Fruit fly (Drosophila melanogaster) whole organism, embryonic: ENCODE data around the gene tyf.
A peak's percentile ranks its signal among the peaks of the same experiment; 100 is the strongest.

Source experiments
- Abd-B ChIP-seq: fragments of 200-800 bp; sonication (Bioruptor generic); optimal IDR thresholded peaks from 2 replicates; lab custom pipeline; 2018; ENCODE audit warnings: missing biosample characterization, mild to moderate bottlenecking, missing genetic modification characterization, moderate library complexity
- CG11504 ChIP-seq: fragments of 200-800 bp; sonication (Bioruptor generic); optimal IDR thresholded peaks from 3 replicates; lab custom pipeline; 2019; ENCODE audit warnings: missing biosample characterization, mild to moderate bottlenecking, missing genetic modification characterization, moderate library complexity
- CG11560 ChIP-seq: fragments of 200-800 bp; sonication (Bioruptor generic); IDR thresholded peaks from 3 replicates; pipeline ENCODE4 v1.3.6; 2022; ENCODE audit warnings: missing biosample characterization, missing genetic modification characterization
- CG11696 ChIP-seq: fragments of 200-800 bp; sonication (Bioruptor generic); IDR thresholded peaks from 2 replicates; pipeline ENCODE4 v1.3.6; 2022; ENCODE audit warnings: missing biosample characterization, missing genetic modification characterization
- CG13624 ChIP-seq: fragments of 200-800 bp; sonication (Bioruptor generic); optimal IDR thresholded peaks from 2 replicates; lab custom pipeline; 2016; ENCODE audit warnings: missing biosample characterization, missing genetic modification characterization
- CG14014 ChIP-seq: fragments of 200-800 bp; sonication (Bioruptor generic); IDR thresholded peaks from 2 replicates; pipeline ENCODE4 v1.3.6; 2022; ENCODE audit warnings: missing biosample characterization, missing genetic modification characterization
- CG14441 ChIP-seq: fragments of 200-800 bp; sonication (Bioruptor generic); IDR thresholded peaks from 2 replicates; pipeline ENCODE4 v1.3.6; 2022; ENCODE audit warnings: missing biosample characterization, missing genetic modification characterization
- CG16815 ChIP-seq: fragments of 200-800 bp; sonication (Bioruptor generic); optimal IDR thresholded peaks from 3 replicates; lab custom pipeline; 2017; ENCODE audit warnings: missing biosample characterization, mild to moderate bottlenecking, missing genetic modification characterization
- CG2120 ChIP-seq: fragments of 200-800 bp; sonication (Bioruptor generic); optimal IDR thresholded peaks from 3 replicates; lab custom pipeline; 2016; ENCODE audit warnings: missing biosample characterization, missing genetic modification characterization
- CG6689 ChIP-seq: fragments of 200-800 bp; sonication (Bioruptor generic); IDR thresholded peaks from 2 replicates; pipeline ENCODE4 v1.3.6; 2022; ENCODE audit warnings: missing biosample characterization, missing genetic modification characterization
- CG6765 ChIP-seq: fragments of 200-800 bp; sonication (Bioruptor generic); optimal IDR thresholded peaks from 3 replicates; lab custom pipeline; 2017; ENCODE audit warnings: missing biosample characterization, mild to moderate bottlenecking, missing genetic modification characterization
- CG6791 ChIP-seq: fragments of 200-800 bp; sonication (Bioruptor generic); IDR thresholded peaks from 3 replicates; pipeline ENCODE4 v1.3.6; 2022; ENCODE audit warnings: missing biosample characterization, missing genetic modification characterization; ENCODE audit not compliant: partially characterized antibody
- CG9215 ChIP-seq: fragments of 200-800 bp; sonication (Bioruptor generic); IDR thresholded peaks from 2 replicates; pipeline ENCODE4 v1.3.6; 2022; ENCODE audit warnings: missing biosample characterization, missing genetic modification characterization
- CG9437 ChIP-seq: fragments of 200-800 bp; sonication (Bioruptor generic); optimal IDR thresholded peaks from 2 replicates; lab custom pipeline; 2018; ENCODE audit warnings: missing biosample characterization, mild to moderate bottlenecking, missing genetic modification characterization
- Dbx ChIP-seq: fragments of 200-800 bp; sonication (Bioruptor generic); IDR thresholded peaks from 3 replicates; pipeline ENCODE4 v1.3.6; 2022; ENCODE audit warnings: missing biosample characterization, missing genetic modification characterization
- Drgx ChIP-seq: fragments of 200-800 bp; sonication (Bioruptor generic); IDR thresholded peaks from 2 replicates; pipeline ENCODE4 v1.3.6; 2022; ENCODE audit warnings: missing biosample characterization, missing genetic modification characterization
- HHEX ChIP-seq: fragments of 200-800 bp; sonication (Bioruptor generic); optimal IDR thresholded peaks from 3 replicates; lab custom pipeline; 2017; ENCODE audit warnings: missing biosample characterization, mild to moderate bottlenecking, missing genetic modification characterization, missing genetic modification reagents
- Hmx ChIP-seq: fragments of 200-800 bp; sonication (Bioruptor generic); optimal IDR thresholded peaks from 2 replicates; lab custom pipeline; 2016; ENCODE audit warnings: missing biosample characterization, missing genetic modification characterization
- Hr51 ChIP-seq, 2 experiments: fragments of 200-800 bp; sonication (Bioruptor generic); optimal IDR thresholded peaks; 2 replicates in 1 of 2; 3 replicates in 1 of 2; lab custom pipeline; 2016 to 2018; ENCODE audit warnings: missing biosample characterization in 2 of 2, missing genetic modification characterization in 2 of 2, mild to moderate bottlenecking in 1 of 2, moderate library complexity in 1 of 2
- Jarid2 ChIP-seq: fragments of 200-800 bp; sonication (Bioruptor generic); optimal IDR thresholded peaks from 3 replicates; lab custom pipeline; 2017; ENCODE audit warnings: mild to moderate bottlenecking, missing biosample characterization, missing genetic modification reagents, missing genetic modification characterization
- Med ChIP-seq: fragments of 200-800 bp; sonication (Bioruptor generic); peaks from one replicate; lab custom pipeline; 2016; ENCODE audit warnings: missing biosample characterization, missing genetic modification characterization, mild to moderate bottlenecking, inconsistent platforms, moderate library complexity
- Meics ChIP-seq: fragments of 200-800 bp; sonication (Bioruptor generic); optimal IDR thresholded peaks from 2 replicates; lab custom pipeline; 2017; ENCODE audit warnings: missing biosample characterization, mild to moderate bottlenecking, missing genetic modification characterization
- NK7.1 ChIP-seq: fragments of 200-800 bp; sonication (Bioruptor generic); optimal IDR thresholded peaks from 3 replicates; lab custom pipeline; 2016; ENCODE audit warnings: missing biosample characterization, missing genetic modification characterization
- Nf-YB ChIP-seq: fragments of 200-800 bp; sonication (Bioruptor generic); optimal IDR thresholded peaks from 3 replicates; lab custom pipeline; 2019; ENCODE audit warnings: missing biosample characterization, mild to moderate bottlenecking, missing genetic modification characterization, moderate library complexity
- NfI ChIP-seq: fragments of 200-800 bp; sonication (Bioruptor generic); optimal IDR thresholded peaks from 3 replicates; lab custom pipeline; 2018; ENCODE audit warnings: missing biosample characterization, mild to moderate bottlenecking, missing genetic modification characterization, moderate library complexity
- Rfx ChIP-seq: fragments of 200-800 bp; sonication (Bioruptor generic); IDR thresholded peaks from 2 replicates; pipeline ENCODE4 v1.3.6; 2022; ENCODE audit warnings: missing biosample characterization, missing genetic modification characterization
- Xrp1 ChIP-seq: fragments of 200-800 bp; sonication (Bioruptor generic); IDR thresholded peaks from 2 replicates; pipeline ENCODE4 v1.3.6; 2022; ENCODE audit warnings: missing biosample characterization, missing genetic modification characterization
- ato ChIP-seq: fragments of 200-800 bp; sonication (Bioruptor generic); IDR thresholded peaks from 2 replicates; pipeline ENCODE4 v1.3.6; 2022; ENCODE audit warnings: missing biosample characterization, missing genetic modification characterization; ENCODE audit not compliant: partially characterized antibody
- cas ChIP-seq: fragments of 200-800 bp; sonication (Bioruptor generic); IDR thresholded peaks from 2 replicates; pipeline ENCODE4 v1.3.6; 2022; ENCODE audit warnings: missing biosample characterization, missing genetic modification characterization
- da ChIP-seq: fragments of 200-800 bp; sonication (Bioruptor generic); optimal IDR thresholded peaks from 2 replicates; lab custom pipeline; 2016; ENCODE audit warnings: missing biosample characterization, missing genetic modification characterization
- dmrt99B ChIP-seq: fragments of 200-800 bp; sonication (Bioruptor generic); optimal IDR thresholded peaks from 2 replicates; lab custom pipeline; 2018; ENCODE audit warnings: missing biosample characterization, mild to moderate bottlenecking, missing genetic modification characterization, moderate library complexity
- dysf ChIP-seq: fragments of 200-800 bp; sonication (Bioruptor generic); IDR thresholded peaks from 3 replicates; pipeline ENCODE4 v1.3.6; 2022; ENCODE audit warnings: missing biosample characterization, missing genetic modification characterization
- ewg ChIP-seq: fragments of 200-800 bp; sonication (Bioruptor generic); optimal IDR thresholded peaks from 3 replicates; lab custom pipeline; 2017; ENCODE audit warnings: mild to moderate bottlenecking, missing biosample characterization, missing genetic modification reagents, missing genetic modification characterization
- gcm2 ChIP-seq: fragments of 200-800 bp; sonication (Bioruptor generic); optimal IDR thresholded peaks from 2 replicates; lab custom pipeline; 2016; ENCODE audit warnings: missing biosample characterization, missing genetic modification characterization
- gem ChIP-seq: fragments of 200-800 bp; sonication (Bioruptor generic); optimal IDR thresholded peaks from 2 replicates; lab custom pipeline; 2019; ENCODE audit warnings: missing biosample characterization, mild to moderate bottlenecking, missing genetic modification characterization, moderate library complexity
- hbn ChIP-seq: fragments of 200-800 bp; sonication (Bioruptor generic); IDR thresholded peaks from 2 replicates; pipeline ENCODE4 v1.3.6; 2022; ENCODE audit warnings: missing biosample characterization, missing genetic modification characterization; ENCODE audit not compliant: partially characterized antibody
- ind ChIP-seq: fragments of 200-800 bp; sonication (Bioruptor generic); optimal IDR thresholded peaks from 3 replicates; lab custom pipeline; 2016; ENCODE audit warnings: missing biosample characterization, missing genetic modification characterization
- ken ChIP-seq: fragments of 200-800 bp; sonication (Bioruptor generic); IDR thresholded peaks from 3 replicates; pipeline ENCODE4 v1.3.6; 2022; ENCODE audit warnings: missing biosample characterization, missing genetic modification characterization
- lab ChIP-seq: fragments of 200-800 bp; sonication (Bioruptor generic); optimal IDR thresholded peaks from 3 replicates; lab custom pipeline; 2017; ENCODE audit warnings: missing biosample characterization, missing genetic modification characterization, mild to moderate bottlenecking, moderate library complexity, missing genetic modification reagents
- odd ChIP-seq: fragments of 200-800 bp; sonication (Bioruptor generic); optimal IDR thresholded peaks from 2 replicates; lab custom pipeline; 2017; ENCODE audit warnings: missing biosample characterization, mild to moderate bottlenecking, missing genetic modification characterization
- onecut ChIP-seq: fragments of 200-800 bp; sonication (Bioruptor generic); IDR thresholded peaks from 2 replicates; pipeline ENCODE4 v1.3.6; 2022; ENCODE audit warnings: missing biosample characterization, missing genetic modification characterization
- pfk ChIP-seq: fragments of 200-800 bp; sonication (Bioruptor generic); optimal IDR thresholded peaks from 2 replicates; lab custom pipeline; 2018; ENCODE audit warnings: missing biosample characterization, mild to moderate bottlenecking, missing genetic modification characterization, moderate library complexity
- pho ChIP-seq: fragments of 200-800 bp; sonication (Bioruptor generic); optimal IDR thresholded peaks from 2 replicates; lab custom pipeline; 2016; ENCODE audit warnings: missing biosample characterization, missing genetic modification characterization
- row ChIP-seq: fragments of 200-800 bp; sonication (Bioruptor generic); IDR thresholded peaks from 3 replicates; pipeline ENCODE4 v1.3.6; 2022; ENCODE audit warnings: missing biosample characterization, missing genetic modification characterization
- sens ChIP-seq: fragments of 200-800 bp; sonication (Bioruptor generic); peaks from one replicate; lab custom pipeline; 2016; ENCODE audit warnings: missing biosample characterization, missing genetic modification characterization
- slou ChIP-seq: fragments of 200-800 bp; sonication (Bioruptor generic); optimal IDR thresholded peaks from 3 replicates; lab custom pipeline; 2016; ENCODE audit warnings: missing biosample characterization, missing genetic modification characterization
- stc ChIP-seq: fragments of 200-800 bp; sonication (Bioruptor generic); IDR thresholded peaks from 2 replicates; pipeline ENCODE4 v1.3.6; 2022; ENCODE audit warnings: missing biosample characterization, missing genetic modification characterization
- tio ChIP-seq: fragments of 200-800 bp; sonication (Bioruptor generic); optimal IDR thresholded peaks from 2 replicates; lab custom pipeline; 2017; ENCODE audit warnings: missing biosample characterization, missing genetic modification characterization, inconsistent platforms
- zen ChIP-seq: fragments of 200-800 bp; sonication (Bioruptor generic); optimal IDR thresholded peaks from 3 replicates; lab custom pipeline; 2018; ENCODE audit warnings: missing biosample characterization, mild to moderate bottlenecking, missing genetic modification characterization, moderate library complexity

The tyf gene

dm6 chrX:4139043-4139442, 22.2 kb downstream of the tyf start (continued):
- TF ChIP-seq CG13624 (GFP tag; lab: Kevin White, UChicago) = no peak
- no peak for TF ChIP-seq Jarid2 (GFP tag; lab: Kevin White, UChicago)
- no peak for TF ChIP-seq ato (GFP tag; lab: Robert Waterston, UW)
- no peak for TF ChIP-seq hbn
- TF ChIP-seq onecut (GFP tag; lab: Robert Waterston, UW) = no peak

- TF ChIP-seq CG11560 = no peak
- TF ChIP-seq NfI = no peak
- peak; percentile 3 for TF ChIP-seq zen
- TF ChIP-seq ken (GFP tag; lab: Robert Waterston, UW) = 0 out of 3 replicates have a peak, but pooled peaks have one; percentile 23
- peak; percentile 32; the same call in 1 of the 2 replicates for TF ChIP-seq Xrp1 (GFP tag; lab: Robert Waterston, UW)
- peak in 1 of 2 experiments; percentile 5 for TF ChIP-seq Hr51 (GFP tag; optimal IDR thresholded peaks at IDR 0.05; lab: Kevin White, UChicago)
- no peak for TF ChIP-seq CG9215
- TF ChIP-seq pho (GFP tag; lab: Kevin White, UChicago) = no peak
- TF ChIP-seq HHEX (GFP tag; lab: Kevin White, UChicago) = no peak
- peak; percentile 35; the same call in 1 of the 2 replicates for TF ChIP-seq CG14441 (GFP tag; lab: Robert Waterston, UW)
- 0 out of 3 replicates have a peak, but pooled peaks have one; percentile 20 for TF ChIP-seq dysf (GFP tag; lab: Robert Waterston, UW)
- no peak for TF ChIP-seq ewg (GFP tag; lab: Kevin White, UChicago)
- no peak for TF ChIP-seq slou
- TF ChIP-seq Meics = no peak
- TF ChIP-seq cas (GFP tag; lab: Robert Waterston, UW) = no peak
- TF ChIP-seq gem (tag; lab: Kevin White, UChicago) = no peak
- TF ChIP-seq CG11504 (tag; lab: Kevin White, UChicago) = peak; percentile 23
- TF ChIP-seq odd (GFP tag; lab: Kevin White, UChicago) = no peak
- no peak for TF ChIP-seq pfk (GFP tag; lab: Kevin White, UChicago)
- no peak for TF ChIP-seq Hmx (GFP tag; lab: Kevin White, UChicago)
- no peak for TF ChIP-seq Dbx
- TF ChIP-seq Med (GFP tag; lab: Kevin White, UChicago) = peak; percentile 64
- TF ChIP-seq NK7.1 = no peak
- TF ChIP-seq lab (GFP tag; lab: Kevin White, UChicago) = peak; percentile 27
- peak; percentile 3 for TF ChIP-seq ind (GFP tag; lab: Kevin White, UChicago)
- no peak for TF ChIP-seq Rfx (GFP tag; lab: Robert Waterston, UW)
- no peak for TF ChIP-seq gcm2 (GFP tag; lab: Kevin White, UChicago)
- no peak for TF ChIP-seq CG6791 (GFP tag; lab: Robert Waterston, UW)
- peak; percentile 55; the same call in 1 of the 2 replicates for TF ChIP-seq Drgx (GFP tag; lab: Robert Waterston, UW)
- TF ChIP-seq CG11696 (GFP tag; lab: Robert Waterston, UW) = 0 out of 2 replicates have a peak, but pooled peaks have one; percentile 52
- TF ChIP-seq sens = peak; percentile 10
- no peak for TF ChIP-seq da (GFP tag; lab: Kevin White, UChicago)
- TF ChIP-seq CG6765 (GFP tag; lab: Kevin White, UChicago) = no peak
- TF ChIP-seq row = peak; percentile 56; the same call in 2 of the 3 replicates
- TF ChIP-seq CG16815 = no peak
- TF ChIP-seq CG9437 (GFP tag; lab: Kevin White, UChicago) = no peak
- no peak for TF ChIP-seq Abd-B (GFP tag; lab: Kevin White, UChicago)
- TF ChIP-seq dmrt99B (tag; lab: Kevin White, UChicago) = peak; percentile 41
- TF ChIP-seq CG2120 (GFP tag; lab: Kevin White, UChicago) = peak; percentile 24
- no peak for TF ChIP-seq CG14014 (GFP tag; lab: Robert Waterston, UW)
- no peak for TF ChIP-seq Nf-YB (GFP tag; lab: Kevin White, UChicago)
- TF ChIP-seq stc (GFP tag; lab: Robert Waterston, UW) = no peak
- peak; percentile 8 for TF ChIP-seq tio (GFP tag; lab: Kevin White, UChicago)
- TF ChIP-seq CG6689 (GFP tag; lab: Robert Waterston, UW) = 0 out of 2 replicates have a peak, but pooled peaks have one; percentile 15
Measured at dm6 chrX:4150989-4151388, 34.2 kb downstream of the tyf start.
